Worm (Caenorhabditis elegans) whole organism, late embryonic: ENCODE results near the gene cash-1.

Experiments
- ahr-1 ChIP-seq: sonication (generic microtip); optimal IDR thresholded peaks from 2 replicates; lab custom pipeline; 2016; ENCODE audit warnings: missing genetic modification characterization, missing compliant biosample characterization
- pha-4 ChIP-seq: fragments of 150-350 bp; optimal IDR thresholded peaks from 2 replicates; lab custom pipeline; 2018; ENCODE audit warnings: missing biosample characterization, missing genetic modification reagents, missing genetic modification characterization
- pqm-1 ChIP-seq: sonication (generic microtip); optimal IDR thresholded peaks from 2 replicates; lab custom pipeline; 2016; ENCODE audit warnings: missing genetic modification characterization, missing compliant biosample characterization

- TF ChIP-seq pha-4 (tag; lab: Kevin White, UChicago) (no peak), ahr-1 (no peak), pqm-1 (tag; lab: Kevin White, UChicago) (no peak)
These were observed 25.4 kb downstream of the cash-1 start for ce11 chrV:10387412-10387811.
